Worm (Caenorhabditis elegans) whole organism, L1 larva: ENCODE measurements around the gene hpo-10.

Experiments used
- ceh-82 ChIP-seq, 3 experiments: fragments of 150-350 bp in 1 of 3; sonication (generic microtip) in 2 of 3; optimal IDR thresholded peaks; 2 replicates each; lab custom pipeline; 2014 to 2017; ENCODE audit warnings: missing biosample characterization in 3 of 3, missing genetic modification characterization in 3 of 3
- ces-1 ChIP-seq: fragments of 150-350 bp; optimal IDR thresholded peaks from 2 replicates; lab custom pipeline; 2014; ENCODE audit warnings: missing biosample characterization, missing genetic modification reagents, missing genetic modification characterization
- efl-1 ChIP-seq, 4 experiments: fragments of 150-350 bp; optimal IDR thresholded peaks in 3 of 4; peaks in 1 of 4; 1 replicate in 1 of 4; 2 replicates in 3 of 4; lab custom pipeline; 2014; ENCODE audit warnings: missing biosample characterization in 2 of 4, missing genetic modification characterization in 2 of 4, missing genetic modification reagents in 2 of 4
- egl-27 ChIP-seq, 2 experiments: fragments of 150-350 bp in 1 of 2; sonication (generic microtip); optimal IDR thresholded peaks; 3 replicates each; lab custom pipeline; 2017 to 2018; ENCODE audit warnings: missing biosample characterization in 2 of 2, missing genetic modification characterization in 2 of 2, missing genetic modification reagents in 2 of 2
- irx-1 ChIP-seq: sonication (generic microtip); optimal IDR thresholded peaks from 2 replicates; lab custom pipeline; 2016; ENCODE audit warnings: missing genetic modification characterization, missing compliant biosample characterization
- nhr-11 ChIP-seq: fragments of 150-350 bp; optimal IDR thresholded peaks from 2 replicates; lab custom pipeline; 2014; ENCODE audit warnings: missing biosample characterization, missing genetic modification characterization
- nhr-28 ChIP-seq: fragments of 150-350 bp; optimal IDR thresholded peaks from 2 replicates; lab custom pipeline; 2014; ENCODE audit warnings: missing biosample characterization, missing genetic modification characterization
- vab-15 ChIP-seq: sonication (generic microtip); optimal IDR thresholded peaks from 2 replicates; lab custom pipeline; 2017; ENCODE audit warnings: missing genotype, mild to moderate bottlenecking, missing genetic modification characterization, missing compliant biosample characterization

DNA sequence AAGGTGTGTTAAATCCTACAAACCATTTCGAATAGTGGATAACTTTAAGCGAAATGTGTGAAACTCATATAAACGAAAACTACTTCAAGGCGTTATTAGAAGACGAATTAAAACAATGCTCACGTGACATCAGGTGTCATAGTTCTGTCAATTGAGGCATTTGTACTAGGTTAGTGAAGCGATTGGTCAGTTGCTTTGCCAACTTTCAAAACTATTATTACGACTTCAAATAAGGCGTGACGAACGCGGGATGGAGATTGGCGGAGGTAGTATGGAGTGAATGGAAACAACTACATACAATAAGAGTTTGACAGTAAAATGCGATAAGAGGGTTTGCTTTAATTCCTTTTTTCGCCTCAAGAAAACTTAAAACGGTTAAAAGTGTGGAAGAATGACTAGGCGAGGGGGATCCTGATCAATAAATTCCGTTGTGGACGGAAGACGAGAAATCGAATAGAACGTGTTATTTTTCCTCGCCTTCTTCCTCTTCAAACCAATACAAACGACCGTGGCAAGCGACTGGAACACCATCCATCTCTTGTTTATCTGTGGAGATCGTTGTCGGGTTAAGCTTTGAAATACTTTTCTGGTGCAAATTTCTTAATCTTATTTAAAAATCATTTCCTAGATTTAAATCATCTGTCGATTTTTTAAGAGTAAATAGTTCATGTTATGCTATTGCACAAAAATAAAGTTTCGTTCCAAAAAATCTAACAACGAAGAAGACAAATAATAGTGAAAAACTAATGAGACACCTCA is 38.3 kb upstream of the hpo-10 start:
- no peak for TF ChIP-seq efl-1 (optimal IDR thresholded peaks at IDR 0.05; lab: Kevin White, UChicago)
- peak in 1 of 2 experiments; percentile 89 for TF ChIP-seq efl-1 (GFP tag; optimal IDR thresholded peaks at IDR 0.05 in 1 of 2; lab: Kevin White, UChicago)
- TF ChIP-seq vab-15 (tag; lab: Kevin White, UChicago) = no peak
- no peak for TF ChIP-seq nhr-11 (tag; lab: Kevin White, UChicago)
- TF ChIP-seq irx-1 (tag; lab: Kevin White, UChicago) = no peak
- TF ChIP-seq egl-27 (tag; optimal IDR thresholded peaks at IDR 0.05; lab: Kevin White, UChicago) = no peak
- TF ChIP-seq ceh-82 (tag; optimal IDR thresholded peaks at IDR 0.05; lab: Kevin White, UChicago) = no peak
- TF ChIP-seq ces-1 (GFP tag; lab: Kevin White, UChicago) = no peak
- no peak for TF ChIP-seq nhr-28
